Fruit fly (Drosophila melanogaster) whole organism, embryonic: ENCODE measurements around the gene VhaM9.7-d.
A peak's percentile ranks its signal among the peaks of the same experiment; 100 is the strongest.

Source experiments
- Adf1 ChIP-seq: fragments of 200-800 bp; sonication (Bioruptor generic); IDR thresholded peaks from 2 replicates; pipeline ENCODE4 v1.3.6; 2022; ENCODE audit warnings: missing biosample characterization, missing genetic modification characterization
- Antp ChIP-seq: fragments of 200-800 bp; sonication (Bioruptor generic); optimal IDR thresholded peaks from 3 replicates; lab custom pipeline; 2016; ENCODE audit warnings: missing biosample characterization, missing genetic modification characterization
- B-H2 ChIP-seq: fragments of 200-800 bp; sonication (Bioruptor generic); optimal IDR thresholded peaks from 2 replicates; lab custom pipeline; 2018; ENCODE audit warnings: missing biosample characterization, mild to moderate bottlenecking, missing genetic modification characterization
- CG1024 ChIP-seq: fragments of 200-800 bp; sonication (Bioruptor generic); IDR thresholded peaks from 2 replicates; pipeline ENCODE4 v1.3.6; 2022; ENCODE audit warnings: missing biosample characterization, missing genetic modification characterization
- CG10274 ChIP-seq: fragments of 200-800 bp; sonication (Bioruptor generic); optimal IDR thresholded peaks from 3 replicates; lab custom pipeline; 2017; ENCODE audit warnings: missing biosample characterization, mild to moderate bottlenecking, missing genetic modification characterization
- CG11398 ChIP-seq: fragments of 200-800 bp; sonication (Bioruptor generic); optimal IDR thresholded peaks from 2 replicates; lab custom pipeline; 2016; ENCODE audit warnings: missing biosample characterization, missing genetic modification characterization
- CG11560 ChIP-seq: fragments of 200-800 bp; sonication (Bioruptor generic); IDR thresholded peaks from 3 replicates; pipeline ENCODE4 v1.3.6; 2022; ENCODE audit warnings: missing biosample characterization, missing genetic modification characterization
- CG11723 ChIP-seq: fragments of 200-800 bp; sonication (Bioruptor generic); optimal IDR thresholded peaks from 2 replicates; lab custom pipeline; 2017; ENCODE audit warnings: missing biosample characterization, mild to moderate bottlenecking, missing genetic modification characterization
- CG12071 ChIP-seq: fragments of 200-800 bp; sonication (Bioruptor generic); optimal IDR thresholded peaks from 3 replicates; lab custom pipeline; 2018; ENCODE audit warnings: missing biosample characterization, mild to moderate bottlenecking, missing genetic modification characterization
- CG13624 ChIP-seq: fragments of 200-800 bp; sonication (Bioruptor generic); optimal IDR thresholded peaks from 2 replicates; lab custom pipeline; 2016; ENCODE audit warnings: missing biosample characterization, missing genetic modification characterization
- CG1602 ChIP-seq: fragments of 200-800 bp; sonication (Bioruptor generic); optimal IDR thresholded peaks from 3 replicates; lab custom pipeline; 2016; ENCODE audit warnings: missing biosample characterization, missing genetic modification characterization
- CG16813 ChIP-seq: fragments of 200-800 bp; sonication (Bioruptor generic); IDR thresholded peaks from 3 replicates; pipeline ENCODE4 v1.3.6; 2022; ENCODE audit warnings: missing biosample characterization, missing genetic modification characterization; ENCODE audit not compliant: partially characterized antibody
- CG17361 ChIP-seq: fragments of 200-800 bp; sonication (Bioruptor generic); IDR thresholded peaks from 3 replicates; pipeline ENCODE4 v1.3.6; 2022; ENCODE audit warnings: missing biosample characterization, missing genetic modification characterization
- CG17829 ChIP-seq: fragments of 200-800 bp; optimal IDR thresholded peaks from 2 replicates; lab custom pipeline; 2019; ENCODE audit warnings: missing biosample characterization, mild to moderate bottlenecking, missing genetic modification characterization, moderate library complexity
- CG2875 ChIP-seq: fragments of 200-800 bp; sonication (Bioruptor generic); optimal IDR thresholded peaks from 2 replicates; lab custom pipeline; 2017; ENCODE audit warnings: missing biosample characterization, mild to moderate bottlenecking, missing genetic modification characterization, missing genetic modification reagents
- CG3065 ChIP-seq: fragments of 200-800 bp; sonication (Bioruptor generic); optimal IDR thresholded peaks from 2 replicates; lab custom pipeline; 2016; ENCODE audit warnings: missing biosample characterization, missing genetic modification characterization
- CG3281 ChIP-seq: fragments of 200-800 bp; sonication (Bioruptor generic); optimal IDR thresholded peaks from 3 replicates; lab custom pipeline; 2017; ENCODE audit warnings: missing biosample characterization, mild to moderate bottlenecking, missing genetic modification characterization
- CG34224 ChIP-seq: fragments of 200-800 bp; sonication (Bioruptor generic); IDR thresholded peaks from 3 replicates; pipeline ENCODE4 v1.3.6; 2022; ENCODE audit warnings: missing biosample characterization, missing genetic modification characterization; ENCODE audit not compliant: partially characterized antibody
- CG6791 ChIP-seq: fragments of 200-800 bp; sonication (Bioruptor generic); IDR thresholded peaks from 3 replicates; pipeline ENCODE4 v1.3.6; 2022; ENCODE audit warnings: missing biosample characterization, missing genetic modification characterization; ENCODE audit not compliant: partially characterized antibody
- CG6813 ChIP-seq: fragments of 200-800 bp; sonication (Bioruptor generic); optimal IDR thresholded peaks from 2 replicates; lab custom pipeline; 2017; ENCODE audit warnings: missing biosample characterization, missing genetic modification characterization, mild to moderate bottlenecking, moderate library complexity, missing genetic modification reagents
- Camta ChIP-seq: fragments of 200-800 bp; sonication (Bioruptor generic); optimal IDR thresholded peaks from 2 replicates; lab custom pipeline; 2016; ENCODE audit warnings: missing biosample characterization, missing genetic modification characterization
- Dll ChIP-seq: fragments of 200-800 bp; sonication (Bioruptor generic); IDR thresholded peaks from 4 replicates; pipeline ENCODE4 v1.3.6; 2022; ENCODE audit warnings: missing biosample characterization, missing genetic modification characterization; ENCODE audit not compliant: partially characterized antibody
- HLH3B ChIP-seq: fragments of 200-800 bp; sonication (Bioruptor generic); IDR thresholded peaks from 2 replicates; pipeline ENCODE4 v1.3.6; 2022; ENCODE audit warnings: missing biosample characterization, missing genetic modification characterization
- HLH4C ChIP-seq: fragments of 200-800 bp; sonication (Bioruptor generic); IDR thresholded peaks from 3 replicates; pipeline ENCODE4 v1.3.6; 2022; ENCODE audit warnings: missing biosample characterization, missing genetic modification characterization; ENCODE audit not compliant: partially characterized antibody
- HmgD ChIP-seq: fragments of 200-800 bp; sonication (Bioruptor generic); optimal IDR thresholded peaks from 3 replicates; lab custom pipeline; 2016; ENCODE audit warnings: missing biosample characterization, missing genetic modification characterization
- Mrtf ChIP-seq: fragments of 200-800 bp; sonication (Bioruptor generic); IDR thresholded peaks from 3 replicates; pipeline ENCODE4 v1.3.6; 2022; ENCODE audit warnings: missing biosample characterization, missing genetic modification characterization
- PHDP ChIP-seq: fragments of 200-800 bp; sonication (Bioruptor generic); optimal IDR thresholded peaks from 3 replicates; lab custom pipeline; 2018; ENCODE audit warnings: missing biosample characterization, mild to moderate bottlenecking, missing genetic modification characterization, moderate library complexity
- Poxn ChIP-seq: fragments of 200-800 bp; sonication (Bioruptor generic); IDR thresholded peaks from 2 replicates; pipeline ENCODE4 v1.3.6; 2022; ENCODE audit warnings: missing biosample characterization, missing genetic modification characterization
- Ravus ChIP-seq: fragments of 200-800 bp; sonication (Bioruptor generic); IDR thresholded peaks from 2 replicates; pipeline ENCODE4 v1.3.6; 2022; ENCODE audit warnings: missing biosample characterization, missing genetic modification characterization
- Six4 ChIP-seq: fragments of 200-800 bp; sonication (Bioruptor generic); optimal IDR thresholded peaks from 2 replicates; lab custom pipeline; 2016; ENCODE audit warnings: missing biosample characterization, missing genetic modification characterization
- Sox102F ChIP-seq: fragments of 200-800 bp; sonication (Bioruptor generic); optimal IDR thresholded peaks from 2 replicates; lab custom pipeline; 2018; ENCODE audit warnings: missing biosample characterization, mild to moderate bottlenecking, missing genetic modification characterization, moderate library complexity
- Usf ChIP-seq: fragments of 200-800 bp; sonication (Bioruptor generic); optimal IDR thresholded peaks from 2 replicates; lab custom pipeline; 2017; ENCODE audit warnings: missing genotype, missing biosample characterization, missing genetic modification characterization
- Vsx1 ChIP-seq: fragments of 200-800 bp; sonication (Bioruptor generic); optimal IDR thresholded peaks from 2 replicates; lab custom pipeline; 2017; ENCODE audit warnings: missing biosample characterization, mild to moderate bottlenecking, missing genetic modification characterization, missing genetic modification reagents
- ab ChIP-seq: fragments of 200-800 bp; sonication (Bioruptor generic); optimal IDR thresholded peaks from 2 replicates; lab custom pipeline; 2016; ENCODE audit warnings: missing biosample characterization, missing genetic modification characterization
- abd-A ChIP-seq: fragments of 200-800 bp; sonication (Bioruptor generic); optimal IDR thresholded peaks from 3 replicates; lab custom pipeline; 2019; ENCODE audit warnings: missing biosample characterization, mild to moderate bottlenecking, missing genetic modification characterization, moderate library complexity
- ara ChIP-seq: fragments of 200-800 bp; sonication (Bioruptor generic); IDR thresholded peaks from 2 replicates; pipeline ENCODE4 v1.3.6; 2022; ENCODE audit warnings: missing biosample characterization, missing genetic modification characterization
- ash1 ChIP-seq: fragments of 200-800 bp; sonication (Bioruptor generic); optimal IDR thresholded peaks from 2 replicates; lab custom pipeline; 2018; ENCODE audit warnings: missing biosample characterization, mild to moderate bottlenecking, missing genetic modification characterization
- ato ChIP-seq: fragments of 200-800 bp; sonication (Bioruptor generic); IDR thresholded peaks from 2 replicates; pipeline ENCODE4 v1.3.6; 2022; ENCODE audit warnings: missing biosample characterization, missing genetic modification characterization; ENCODE audit not compliant: partially characterized antibody
- bigmax ChIP-seq: fragments of 200-800 bp; sonication (Bioruptor generic); optimal IDR thresholded peaks from 2 replicates; lab custom pipeline; 2018; ENCODE audit warnings: missing biosample characterization, mild to moderate bottlenecking, missing genetic modification characterization
- br ChIP-seq: fragments of >200 bp; optimal IDR thresholded peaks from 2 replicates; lab custom pipeline; 2017
- btn ChIP-seq: fragments of 200-800 bp; sonication (Bioruptor generic); optimal IDR thresholded peaks from 2 replicates; lab custom pipeline; 2016; ENCODE audit warnings: missing biosample characterization, missing genetic modification characterization
- dan ChIP-seq: fragments of 200-800 bp; sonication (Bioruptor generic); IDR thresholded peaks from 2 replicates; pipeline ENCODE4 v1.3.6; 2022; ENCODE audit warnings: missing biosample characterization, missing genetic modification characterization
- fru ChIP-seq: fragments of >200 bp; optimal IDR thresholded peaks from 2 replicates; lab custom pipeline; 2017
- gcm2 ChIP-seq: fragments of 200-800 bp; sonication (Bioruptor generic); optimal IDR thresholded peaks from 2 replicates; lab custom pipeline; 2016; ENCODE audit warnings: missing biosample characterization, missing genetic modification characterization
- grau ChIP-seq: fragments of 200-800 bp; optimal IDR thresholded peaks from 3 replicates; lab custom pipeline; 2019; ENCODE audit warnings: missing biosample characterization, mild to moderate bottlenecking, missing genetic modification characterization, moderate library complexity
- insv ChIP-seq, 2 experiments: fragments of 200-800 bp; sonication (Bioruptor generic); optimal IDR thresholded peaks; 3 replicates each; lab custom pipeline; 2016 to 2018; ENCODE audit warnings: missing biosample characterization in 2 of 2, missing genetic modification characterization in 2 of 2
- jumu ChIP-seq: fragments of 200-800 bp; sonication (Bioruptor generic); optimal IDR thresholded peaks from 3 replicates; lab custom pipeline; 2016; ENCODE audit warnings: missing biosample characterization, missing genetic modification characterization
- lbe ChIP-seq: fragments of 200-800 bp; sonication (Bioruptor generic); optimal IDR thresholded peaks from 2 replicates; lab custom pipeline; 2016; ENCODE audit warnings: missing biosample characterization, mild to moderate bottlenecking, missing genetic modification characterization
- prd ChIP-seq, 3 experiments: fragments of >200 bp in 2 of 3; fragments of 200-800 bp in 1 of 3; sonication (Bioruptor generic) in 1 of 3; optimal IDR thresholded peaks in 2 of 3; IDR thresholded peaks in 1 of 3; 2 replicates in 2 of 3; 3 replicates in 1 of 3; pipeline versions ENCODE4 v1.3.6 to Lab custom; 2017 to 2022; ENCODE audit warnings: missing biosample characterization in 1 of 3, missing genetic modification characterization in 1 of 3
- ro ChIP-seq: fragments of 200-800 bp; sonication (Bioruptor generic); IDR thresholded peaks from 2 replicates; pipeline ENCODE4 v1.3.6; 2022; ENCODE audit warnings: missing biosample characterization, missing genetic modification characterization
- sr ChIP-seq: fragments of 200-800 bp; sonication (Bioruptor generic); IDR thresholded peaks from 3 replicates; pipeline ENCODE4 v1.3.6; 2022; ENCODE audit warnings: missing biosample characterization, missing genetic modification characterization
- sug ChIP-seq: fragments of 200-800 bp; optimal IDR thresholded peaks from 2 replicates; lab custom pipeline; 2019; ENCODE audit warnings: missing biosample characterization, mild to moderate bottlenecking, missing genetic modification characterization, moderate library complexity

VhaM9.7-d gene

DNA sequence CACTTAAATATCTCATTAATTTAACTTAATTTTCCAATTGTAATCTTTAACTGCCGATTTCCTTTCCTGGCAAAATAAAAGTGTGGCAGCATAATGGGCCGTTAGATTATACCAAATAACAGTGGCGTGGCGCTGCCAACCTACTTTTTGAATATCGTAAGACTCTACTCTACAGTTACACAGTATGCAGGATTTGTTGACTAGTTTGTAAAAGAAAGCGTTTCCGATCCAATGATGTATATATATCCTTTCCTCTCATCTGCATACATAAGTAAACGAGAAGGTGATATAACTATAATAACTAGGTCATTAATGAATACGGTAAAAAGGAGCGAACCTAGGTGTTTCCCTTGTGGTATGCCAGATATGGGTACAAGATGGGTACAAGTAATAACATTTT lies 16.8 kb downstream of the VhaM9.7-d start, which contains the start of gene EMC2B (continued):
- TF ChIP-seq CG11398 (GFP tag; lab: Kevin White, UChicago): no peak
- TF ChIP-seq Antp (GFP tag; lab: Kevin White, UChicago): peak; percentile 52
- TF ChIP-seq CG6813: no peak
- TF ChIP-seq CG11560 (tag; lab: Robert Waterston, UW): no peak
- TF ChIP-seq ro (GFP tag; lab: Robert Waterston, UW): no peak
- peak in 1 of 2 experiments; percentile 52 for TF ChIP-seq insv (GFP tag; optimal IDR thresholded peaks at IDR 0.05; lab: Kevin White, UChicago)
- TF ChIP-seq HLH4C (GFP tag; lab: Robert Waterston, UW): no peak
- TF ChIP-seq Vsx1 (GFP tag; lab: Kevin White, UChicago): no peak
- TF ChIP-seq CG11723 (GFP tag; lab: Kevin White, UChicago): no peak
- no peak for TF ChIP-seq gcm2 (GFP tag; lab: Kevin White, UChicago)
- TF ChIP-seq ato (GFP tag; lab: Robert Waterston, UW): no peak
- no peak for TF ChIP-seq PHDP (tag; lab: Kevin White, UChicago)
- TF ChIP-seq fru (lab: Kevin White, UChicago): no peak
- TF ChIP-seq Poxn (GFP tag; lab: Robert Waterston, UW): no peak
- TF ChIP-seq B-H2 (GFP tag; lab: Kevin White, UChicago): peak; percentile 44
- TF ChIP-seq HLH3B (GFP tag; lab: Robert Waterston, UW): no peak
- no peak for TF ChIP-seq Ravus (GFP tag; lab: Robert Waterston, UW)
- TF ChIP-seq grau (tag; lab: Kevin White, UChicago): peak; percentile 34
- no peak for TF ChIP-seq HmgD (GFP tag; lab: Kevin White, UChicago)
- no peak for TF ChIP-seq btn (GFP tag; lab: Kevin White, UChicago)
- TF ChIP-seq CG16813 (GFP tag; lab: Robert Waterston, UW): no peak
- TF ChIP-seq CG3065 (GFP tag; lab: Kevin White, UChicago): no peak
- TF ChIP-seq Usf (GFP tag; lab: Kevin White, UChicago): no peak
- no peak for TF ChIP-seq CG10274
- no peak for TF ChIP-seq CG34224 (GFP tag; lab: Robert Waterston, UW)
- TF ChIP-seq bigmax (GFP tag; lab: Kevin White, UChicago): no peak
- TF ChIP-seq dan: no peak
- peak; percentile 17 for TF ChIP-seq jumu (GFP tag; lab: Kevin White, UChicago)
- TF ChIP-seq ara: no peak
- no peak for TF ChIP-seq CG6791 (GFP tag; lab: Robert Waterston, UW)
- peak; percentile 68 for TF ChIP-seq CG17829 (tag; lab: Kevin White, UChicago)
- no peak for TF ChIP-seq Camta (GFP tag; lab: Kevin White, UChicago)
- peak; percentile 33 for TF ChIP-seq sug (tag; lab: Kevin White, UChicago)
- no peak for TF ChIP-seq br
- TF ChIP-seq CG3281 (GFP tag; lab: Kevin White, UChicago): peak; percentile 45
- no peak for TF ChIP-seq Sox102F (GFP tag; lab: Kevin White, UChicago)
- no peak for TF ChIP-seq prd (optimal IDR thresholded peaks at IDR 0.05; lab: Kevin White, UChicago)
- TF ChIP-seq prd (GFP tag; IDR thresholded peaks at IDR 0.05; lab: Robert Waterston, UW): no peak
- TF ChIP-seq Mrtf (GFP tag; lab: Robert Waterston, UW): no peak
- TF ChIP-seq Six4: no peak
- no peak for TF ChIP-seq CG2875 (GFP tag; lab: Kevin White, UChicago)
- no peak for TF ChIP-seq Adf1
- no peak for TF ChIP-seq ash1 (GFP tag; lab: Kevin White, UChicago)
- no peak for TF ChIP-seq CG17361 (GFP tag; lab: Robert Waterston, UW)
- no peak for TF ChIP-seq ab
- TF ChIP-seq sr (GFP tag; lab: Robert Waterston, UW): no peak
- TF ChIP-seq abd-A: no peak
- peak; percentile 46 for TF ChIP-seq CG13624 (GFP tag; lab: Kevin White, UChicago)
- no peak for TF ChIP-seq Dll
- TF ChIP-seq CG1602 (GFP tag; lab: Kevin White, UChicago): no peak
- no peak for TF ChIP-seq lbe (GFP tag; lab: Kevin White, UChicago)
- TF ChIP-seq CG1024 (GFP tag; lab: Robert Waterston, UW): no peak
- TF ChIP-seq CG12071 (GFP tag; lab: Kevin White, UChicago): no peak
